Fruit fly (Drosophila melanogaster) whole organism, embryonic: ENCODE measurements around the gene CG10834.

Experiments used
- BEAF-32 ChIP-seq: fragments of 200-800 bp; sonication (Bioruptor generic); optimal IDR thresholded peaks from 3 replicates; lab custom pipeline; 2017; ENCODE audit warnings: missing biosample characterization, missing genetic modification characterization, mild to moderate bottlenecking, moderate library complexity, missing genetic modification reagents
- CG11723 ChIP-seq: fragments of 200-800 bp; sonication (Bioruptor generic); optimal IDR thresholded peaks from 2 replicates; lab custom pipeline; 2017; ENCODE audit warnings: missing biosample characterization, mild to moderate bottlenecking, missing genetic modification characterization
- CG13424 ChIP-seq: fragments of 200-800 bp; sonication (Bioruptor generic); optimal IDR thresholded peaks from 2 replicates; lab custom pipeline; 2019; ENCODE audit warnings: missing biosample characterization, mild to moderate bottlenecking, missing genetic modification characterization, moderate library complexity
- CG14441 ChIP-seq: fragments of 200-800 bp; sonication (Bioruptor generic); IDR thresholded peaks from 2 replicates; pipeline ENCODE4 v1.3.6; 2022; ENCODE audit warnings: missing biosample characterization, missing genetic modification characterization
- CG14860 ChIP-seq: fragments of 200-800 bp; sonication (Bioruptor generic); IDR thresholded peaks from 3 replicates; pipeline ENCODE4 v1.3.6; 2022; ENCODE audit warnings: missing biosample characterization, missing genetic modification characterization; ENCODE audit not compliant: partially characterized antibody
- CG15514 ChIP-seq: fragments of 200-800 bp; sonication (Bioruptor generic); optimal IDR thresholded peaks from 3 replicates; lab custom pipeline; 2017; ENCODE audit warnings: missing biosample characterization, missing genetic modification characterization, mild to moderate bottlenecking, moderate library complexity, missing genetic modification reagents
- CG1602 ChIP-seq: fragments of 200-800 bp; sonication (Bioruptor generic); optimal IDR thresholded peaks from 3 replicates; lab custom pipeline; 2016; ENCODE audit warnings: missing biosample characterization, missing genetic modification characterization
- CG1603 ChIP-seq: fragments of 200-800 bp; sonication (Bioruptor generic); optimal IDR thresholded peaks from 2 replicates; lab custom pipeline; 2019; ENCODE audit warnings: missing biosample characterization, mild to moderate bottlenecking, missing genetic modification characterization, moderate library complexity
- CG17385 ChIP-seq: fragments of 200-800 bp; sonication (Bioruptor generic); optimal IDR thresholded peaks from 3 replicates; lab custom pipeline; 2018; ENCODE audit warnings: missing biosample characterization, mild to moderate bottlenecking, missing genetic modification characterization
- CG17802 ChIP-seq: fragments of 200-800 bp; sonication (Bioruptor generic); optimal IDR thresholded peaks from 2 replicates; lab custom pipeline; 2018; ENCODE audit warnings: missing biosample characterization, mild to moderate bottlenecking, missing genetic modification characterization, moderate library complexity
- CG17829 ChIP-seq: fragments of 200-800 bp; optimal IDR thresholded peaks from 2 replicates; lab custom pipeline; 2019; ENCODE audit warnings: missing biosample characterization, mild to moderate bottlenecking, missing genetic modification characterization, moderate library complexity
- CG2116 ChIP-seq: fragments of 200-800 bp; sonication (Bioruptor generic); optimal IDR thresholded peaks from 3 replicates; lab custom pipeline; 2018; ENCODE audit warnings: missing biosample characterization, mild to moderate bottlenecking, missing genetic modification characterization
- CG2120 ChIP-seq: fragments of 200-800 bp; sonication (Bioruptor generic); optimal IDR thresholded peaks from 3 replicates; lab custom pipeline; 2016; ENCODE audit warnings: missing biosample characterization, missing genetic modification characterization
- CG3995 ChIP-seq: fragments of 200-800 bp; sonication (Bioruptor generic); optimal IDR thresholded peaks from 3 replicates; lab custom pipeline; 2016; ENCODE audit warnings: missing biosample characterization, missing genetic modification characterization
- CG6689 ChIP-seq: fragments of 200-800 bp; sonication (Bioruptor generic); IDR thresholded peaks from 2 replicates; pipeline ENCODE4 v1.3.6; 2022; ENCODE audit warnings: missing biosample characterization, missing genetic modification characterization
- CG7839 ChIP-seq: fragments of 200-800 bp; sonication (Bioruptor generic); optimal IDR thresholded peaks from 3 replicates; lab custom pipeline; 2018; ENCODE audit warnings: missing biosample characterization, mild to moderate bottlenecking, missing genetic modification characterization, moderate library complexity
- CG8089 ChIP-seq: fragments of 200-800 bp; sonication (Bioruptor generic); optimal IDR thresholded peaks from 3 replicates; lab custom pipeline; 2016; ENCODE audit warnings: missing biosample characterization, missing genetic modification characterization
- CG8290 ChIP-seq, 3 experiments: fragments of 200-800 bp; sonication (Bioruptor generic); optimal IDR thresholded peaks; 2 replicates each; lab custom pipeline; 2016 to 2019; ENCODE audit warnings: missing biosample characterization in 3 of 3, missing genetic modification characterization in 3 of 3, mild to moderate bottlenecking in 2 of 3, moderate library complexity in 1 of 3
- CG8924 ChIP-seq: fragments of 200-800 bp; optimal IDR thresholded peaks from 3 replicates; lab custom pipeline; 2019; ENCODE audit warnings: missing biosample characterization, mild to moderate bottlenecking, missing genetic modification characterization, moderate library complexity
- CG9609 ChIP-seq: fragments of 200-800 bp; sonication (Bioruptor generic); optimal IDR thresholded peaks from 3 replicates; lab custom pipeline; 2016; ENCODE audit warnings: missing biosample characterization, missing genetic modification characterization
- Dfd ChIP-seq, 2 experiments: fragments of >200 bp; optimal IDR thresholded peaks; 2 replicates each; lab custom pipeline; 2017; ENCODE audit warnings: missing biosample characterization in 2 of 2, missing genetic modification characterization in 2 of 2
- Dip3 ChIP-seq: fragments of 200-800 bp; sonication (Bioruptor generic); optimal IDR thresholded peaks from 3 replicates; lab custom pipeline; 2016; ENCODE audit warnings: missing biosample characterization, missing genetic modification characterization
- HmgZ ChIP-seq: fragments of 200-800 bp; sonication (Bioruptor generic); optimal IDR thresholded peaks from 2 replicates; lab custom pipeline; 2018; ENCODE audit warnings: missing biosample characterization, mild to moderate bottlenecking, missing genetic modification characterization
- Hr3 ChIP-seq: fragments of 200-800 bp; sonication (Bioruptor generic); optimal IDR thresholded peaks from 3 replicates; lab custom pipeline; 2016; ENCODE audit warnings: missing biosample characterization, missing genetic modification characterization
- MESR4 ChIP-seq: fragments of 200-800 bp; sonication (Bioruptor generic); optimal IDR thresholded peaks from 2 replicates; lab custom pipeline; 2018; ENCODE audit warnings: missing biosample characterization, mild to moderate bottlenecking, missing genetic modification characterization, moderate library complexity
- Med ChIP-seq: fragments of 200-800 bp; sonication (Bioruptor generic); peaks from one replicate; lab custom pipeline; 2016; ENCODE audit warnings: missing biosample characterization, missing genetic modification characterization, mild to moderate bottlenecking, inconsistent platforms, moderate library complexity
- Mes4 ChIP-seq: fragments of 200-800 bp; sonication (Bioruptor generic); optimal IDR thresholded peaks from 2 replicates; lab custom pipeline; 2016; ENCODE audit warnings: missing biosample characterization, missing genetic modification characterization
- NC2β ChIP-seq: fragments of 200-800 bp; sonication (Bioruptor generic); optimal IDR thresholded peaks from 2 replicates; lab custom pipeline; 2016; ENCODE audit warnings: missing biosample characterization, missing genetic modification characterization
- Oli ChIP-seq: fragments of 200-800 bp; sonication (Bioruptor generic); optimal IDR thresholded peaks from 2 replicates; lab custom pipeline; 2018; ENCODE audit warnings: missing biosample characterization, mild to moderate bottlenecking, missing genetic modification characterization, moderate library complexity
- Ptx1 ChIP-seq: fragments of 200-800 bp; sonication (Bioruptor generic); IDR thresholded peaks from 2 replicates; pipeline ENCODE4 v1.3.6; 2022; ENCODE audit warnings: missing biosample characterization, missing genetic modification characterization
- Sin3A ChIP-seq: fragments of >200 bp; optimal IDR thresholded peaks from 2 replicates; lab custom pipeline; 2018
- Sry-δ ChIP-seq: fragments of 200-800 bp; sonication (Bioruptor generic); optimal IDR thresholded peaks from 2 replicates; lab custom pipeline; 2016; ENCODE audit warnings: missing biosample characterization, missing genetic modification characterization
- Xbp1 ChIP-seq: fragments of 200-800 bp; sonication (Bioruptor generic); optimal IDR thresholded peaks from 3 replicates; lab custom pipeline; 2016; ENCODE audit warnings: missing biosample characterization, mild to moderate bottlenecking, missing genetic modification characterization
- YL-1 ChIP-seq: fragments of 200-800 bp; sonication (Bioruptor generic); optimal IDR thresholded peaks from 3 replicates; lab custom pipeline; 2017; ENCODE audit warnings: missing biosample characterization, mild to moderate bottlenecking, missing genetic modification characterization
- bbx ChIP-seq: fragments of 200-800 bp; sonication (Bioruptor generic); IDR thresholded peaks from 2 replicates; pipeline ENCODE4 v1.3.6; 2022; ENCODE audit warnings: missing biosample characterization, missing genetic modification characterization; ENCODE audit not compliant: partially characterized antibody
- bcd ChIP-seq: fragments of 200-800 bp; sonication (Bioruptor generic); optimal IDR thresholded peaks from 2 replicates; lab custom pipeline; 2017; ENCODE audit warnings: missing biosample characterization, mild to moderate bottlenecking, missing genetic modification characterization
- gce ChIP-seq: fragments of 200-800 bp; sonication (Bioruptor generic); IDR thresholded peaks from 3 replicates; pipeline ENCODE4 v1.3.6; 2022; ENCODE audit warnings: missing biosample characterization, missing genetic modification characterization
- gem ChIP-seq: fragments of 200-800 bp; sonication (Bioruptor generic); optimal IDR thresholded peaks from 2 replicates; lab custom pipeline; 2019; ENCODE audit warnings: missing biosample characterization, mild to moderate bottlenecking, missing genetic modification characterization, moderate library complexity
- jumu ChIP-seq: fragments of 200-800 bp; sonication (Bioruptor generic); optimal IDR thresholded peaks from 3 replicates; lab custom pipeline; 2016; ENCODE audit warnings: missing biosample characterization, missing genetic modification characterization
- mam ChIP-seq: fragments of 200-800 bp; sonication (Bioruptor generic); optimal IDR thresholded peaks from 3 replicates; lab custom pipeline; 2016; ENCODE audit warnings: missing biosample characterization, missing genetic modification characterization
- phol ChIP-seq: fragments of 200-800 bp; sonication (Bioruptor generic); optimal IDR thresholded peaks from 3 replicates; lab custom pipeline; 2018; ENCODE audit warnings: missing biosample characterization, mild to moderate bottlenecking, missing genetic modification characterization, moderate library complexity
- pzg ChIP-seq: fragments of 200-800 bp; sonication (Bioruptor generic); optimal IDR thresholded peaks from 3 replicates; lab custom pipeline; 2018; ENCODE audit warnings: missing biosample characterization, mild to moderate bottlenecking, missing genetic modification characterization, moderate library complexity
- ro ChIP-seq: fragments of 200-800 bp; sonication (Bioruptor generic); IDR thresholded peaks from 2 replicates; pipeline ENCODE4 v1.3.6; 2022; ENCODE audit warnings: missing biosample characterization, missing genetic modification characterization
- slbo ChIP-seq: fragments of 200-800 bp; sonication (Bioruptor generic); IDR thresholded peaks from 2 replicates; pipeline ENCODE4 v1.3.6; 2022; ENCODE audit warnings: missing biosample characterization, missing genetic modification characterization
- sqz ChIP-seq: fragments of 200-800 bp; sonication (Bioruptor generic); optimal IDR thresholded peaks from 3 replicates; lab custom pipeline; 2018; ENCODE audit warnings: missing biosample characterization, mild to moderate bottlenecking, missing genetic modification characterization
- vvl ChIP-seq: fragments of 200-800 bp; sonication (Bioruptor generic); IDR thresholded peaks from 2 replicates; pipeline ENCODE4 v1.3.6; 2022; ENCODE audit warnings: missing biosample characterization, missing genetic modification characterization
- z ChIP-seq: fragments of 200-800 bp; sonication (Bioruptor generic); IDR thresholded peaks from 3 replicates; pipeline ENCODE4 v1.3.6; 2022; ENCODE audit warnings: missing biosample characterization, missing genetic modification characterization

Gene CG10834

dm6 chr2L:22131171-22131675, 24.1 kb upstream of the CG10834 start, which contains the start of gene CG42748 (continued):
- TF ChIP-seq gce (GFP tag; lab: Robert Waterston, UW) (no peak), bbx (GFP tag; lab: Robert Waterston, UW) (peak; percentile 74; the same call in 1 of the 2 replicates), Sry-δ (GFP tag; lab: Kevin White, UChicago) (peak; percentile 28), CG14441 (GFP tag; lab: Robert Waterston, UW) (0 out of 2 replicates have a peak, but pooled peaks have one; percentile 48), CG7839 (no peak), CG14860 (0 out of 3 replicates have a peak, but pooled peaks have one; percentile 42), z (GFP tag; lab: Robert Waterston, UW) (no peak), ro (no peak), CG17802 (tag; lab: Kevin White, UChicago) (peak; percentile 94)

dm6 chr2L:22129581-22130300, 22.6 kb upstream of the CG10834 start, which contains the start of gene CycK:
TSS of gene CycK (minus strand) at chr2L:22130142.
- peak; percentile 93 for TF ChIP-seq CG1603 (tag; lab: Kevin White, UChicago)
- TF ChIP-seq CG17385 (GFP tag; lab: Kevin White, UChicago), result no peak
- TF ChIP-seq Dfd (GFP tag; optimal IDR thresholded peaks at IDR 0.05; lab: Kevin White, UChicago), result peak in 1 of 2 experiments; percentile 29
- TF ChIP-seq Hr3, result peak; percentile 24
- peak; percentile 3 for TF ChIP-seq CG8089 (GFP tag; lab: Kevin White, UChicago)
- TF ChIP-seq CG9609 (GFP tag; lab: Kevin White, UChicago), result peak; percentile 20
- peak; percentile 20 for TF ChIP-seq Oli (tag; lab: Kevin White, UChicago)
- peak; percentile 34 for TF ChIP-seq pzg
- peak; percentile 1 for TF ChIP-seq YL-1 (GFP tag; lab: Kevin White, UChicago)
- TF ChIP-seq CG1602 (GFP tag; lab: Kevin White, UChicago), result peak; percentile 18
- TF ChIP-seq CG2116 (GFP tag; lab: Kevin White, UChicago), result peak; percentile 22
- peak; percentile 46 for TF ChIP-seq phol (tag; lab: Kevin White, UChicago)
- TF ChIP-seq NC2β (GFP tag; lab: Kevin White, UChicago), result no peak
- TF ChIP-seq CG2120 (GFP tag; lab: Kevin White, UChicago), result peak; percentile 39
- TF ChIP-seq MESR4 (GFP tag; lab: Kevin White, UChicago), result peak; percentile 81
- TF ChIP-seq slbo (GFP tag; lab: Robert Waterston, UW), result peak; percentile 35; the same call in 1 of the 2 replicates
- peak; percentile 47 for TF ChIP-seq mam
- no peak for TF ChIP-seq vvl
- TF ChIP-seq CG6689 (GFP tag; lab: Robert Waterston, UW), result 0 out of 2 replicates have a peak, but pooled peaks have one; percentile 6
- TF ChIP-seq jumu (GFP tag; lab: Kevin White, UChicago), result peak; percentile 9
- TF ChIP-seq Dip3 (GFP tag; lab: Kevin White, UChicago), result peak; percentile 4
- peak; percentile 45 for TF ChIP-seq Sin3A (lab: Kevin White, UChicago)
- TF ChIP-seq bcd, result peak; percentile 18
- peak; percentile 30; the same call in 1 of the 2 replicates for TF ChIP-seq Ptx1 (GFP tag; lab: Robert Waterston, UW)
- TF ChIP-seq CG15514 (GFP tag; lab: Kevin White, UChicago), result peak; percentile 32
- TF ChIP-seq CG13424 (tag; lab: Kevin White, UChicago), result peak; percentile 9
- peak; percentile 92 for TF ChIP-seq CG3995 (GFP tag; lab: Kevin White, UChicago)
- peak; percentile 22 for TF ChIP-seq Mes4 (GFP tag; lab: Kevin White, UChicago)
- peak; percentile 42 for TF ChIP-seq HmgZ (tag; lab: Kevin White, UChicago)
- peak; percentile 27 for TF ChIP-seq sqz (GFP tag; lab: Kevin White, UChicago)
- no peak for TF ChIP-seq CG8924 (tag; lab: Kevin White, UChicago)
- peak; percentile 3 for TF ChIP-seq Xbp1
- peak; percentile 43 for TF ChIP-seq gem (tag; lab: Kevin White, UChicago)
- peak; percentile 83 for TF ChIP-seq Med (GFP tag; lab: Kevin White, UChicago)
- peak; percentile 9 for TF ChIP-seq CG8290 (GFP tag; optimal IDR thresholded peaks at IDR 0.05; lab: Kevin White, UChicago)
- TF ChIP-seq CG8290 (tag; optimal IDR thresholded peaks at IDR 0.05; lab: Kevin White, UChicago), result peak in 1 of 2 experiments; percentile 53
- TF ChIP-seq CG17829, result peak; percentile 1
- TF ChIP-seq Sry-δ (GFP tag; lab: Kevin White, UChicago), result peak; percentile 67
- TF ChIP-seq CG11723 (GFP tag; lab: Kevin White, UChicago), result peak; percentile 84
- TF ChIP-seq BEAF-32 (GFP tag; lab: Kevin White, UChicago), result peak; percentile 59
